Fruit fly (Drosophila melanogaster) whole organism, embryonic: Measurements from ENCODE around the gene CG17359.

Experiments
- Ada2b ChIP-seq: fragments of 200-800 bp; sonication (Bioruptor generic); IDR thresholded peaks from 2 replicates; pipeline ENCODE4 v1.3.6; 2022; ENCODE audit warnings: missing biosample characterization, missing genetic modification characterization
- B-H2 ChIP-seq: fragments of 200-800 bp; sonication (Bioruptor generic); optimal IDR thresholded peaks from 2 replicates; lab custom pipeline; 2018; ENCODE audit warnings: missing biosample characterization, mild to moderate bottlenecking, missing genetic modification characterization
- CG10366 ChIP-seq: fragments of 200-800 bp; sonication (Bioruptor generic); IDR thresholded peaks from 2 replicates; pipeline ENCODE4 v1.3.6; 2022; ENCODE audit warnings: missing biosample characterization, missing genetic modification characterization
- CG11504 ChIP-seq: fragments of 200-800 bp; sonication (Bioruptor generic); optimal IDR thresholded peaks from 3 replicates; lab custom pipeline; 2019; ENCODE audit warnings: missing biosample characterization, mild to moderate bottlenecking, missing genetic modification characterization, moderate library complexity
- CG12219 ChIP-seq: fragments of 200-800 bp; sonication (Bioruptor generic); optimal IDR thresholded peaks from 3 replicates; lab custom pipeline; 2018; ENCODE audit warnings: missing biosample characterization, mild to moderate bottlenecking, missing genetic modification characterization
- CG12659 ChIP-seq: fragments of 200-800 bp; sonication (Bioruptor generic); optimal IDR thresholded peaks from 3 replicates; lab custom pipeline; 2017; ENCODE audit warnings: mild to moderate bottlenecking, missing biosample characterization, missing genetic modification reagents, missing genetic modification characterization
- CG13296 ChIP-seq: fragments of 200-800 bp; sonication (Bioruptor generic); optimal IDR thresholded peaks from 3 replicates; lab custom pipeline; 2018; ENCODE audit warnings: missing biosample characterization, mild to moderate bottlenecking, missing genetic modification characterization
- CG14710 ChIP-seq: fragments of 200-800 bp; sonication (Bioruptor generic); optimal IDR thresholded peaks from 3 replicates; lab custom pipeline; 2019; ENCODE audit warnings: missing biosample characterization, mild to moderate bottlenecking, missing genetic modification characterization, moderate library complexity
- CG15514 ChIP-seq: fragments of 200-800 bp; sonication (Bioruptor generic); optimal IDR thresholded peaks from 3 replicates; lab custom pipeline; 2017; ENCODE audit warnings: missing biosample characterization, missing genetic modification characterization, mild to moderate bottlenecking, moderate library complexity, missing genetic modification reagents
- CG1647 ChIP-seq: fragments of 200-800 bp; sonication (Bioruptor generic); optimal IDR thresholded peaks from 3 replicates; lab custom pipeline; 2016; ENCODE audit warnings: missing biosample characterization, missing genetic modification characterization
- CG17568 ChIP-seq: fragments of 200-800 bp; sonication (Bioruptor generic); optimal IDR thresholded peaks from 2 replicates; lab custom pipeline; 2018; ENCODE audit warnings: missing biosample characterization, mild to moderate bottlenecking, missing genetic modification characterization, moderate library complexity
- CG17612 ChIP-seq: fragments of 200-800 bp; sonication (Bioruptor generic); IDR thresholded peaks from 2 replicates; pipeline ENCODE4 v1.3.6; 2022; ENCODE audit warnings: missing biosample characterization, missing genetic modification characterization
- CG18599 ChIP-seq: fragments of 200-800 bp; sonication (Bioruptor generic); optimal IDR thresholded peaks from 3 replicates; lab custom pipeline; 2017; ENCODE audit warnings: missing biosample characterization, missing genetic modification characterization, mild to moderate bottlenecking, moderate library complexity, missing genetic modification reagents
- CG2116 ChIP-seq: fragments of 200-800 bp; sonication (Bioruptor generic); optimal IDR thresholded peaks from 3 replicates; lab custom pipeline; 2018; ENCODE audit warnings: missing biosample characterization, mild to moderate bottlenecking, missing genetic modification characterization
- CG2678 ChIP-seq: fragments of 200-800 bp; sonication (Bioruptor generic); optimal IDR thresholded peaks from 3 replicates; lab custom pipeline; 2019; ENCODE audit warnings: missing biosample characterization, mild to moderate bottlenecking, missing genetic modification characterization, moderate library complexity
- CG3995 ChIP-seq: fragments of 200-800 bp; sonication (Bioruptor generic); optimal IDR thresholded peaks from 3 replicates; lab custom pipeline; 2016; ENCODE audit warnings: missing biosample characterization, missing genetic modification characterization
- CG4730 ChIP-seq: fragments of 200-800 bp; sonication (Bioruptor generic); IDR thresholded peaks from 2 replicates; pipeline ENCODE4 v1.3.6; 2022; ENCODE audit warnings: missing biosample characterization, missing genetic modification characterization
- CG6765 ChIP-seq: fragments of 200-800 bp; sonication (Bioruptor generic); optimal IDR thresholded peaks from 3 replicates; lab custom pipeline; 2017; ENCODE audit warnings: missing biosample characterization, mild to moderate bottlenecking, missing genetic modification characterization
- CG7372 ChIP-seq: fragments of 200-800 bp; sonication (Bioruptor generic); IDR thresholded peaks from 2 replicates; pipeline ENCODE4 v1.3.6; 2022; ENCODE audit warnings: missing biosample characterization, missing genetic modification characterization
- CG8478 ChIP-seq: fragments of >200 bp; optimal IDR thresholded peaks from 2 replicates; lab custom pipeline; 2018
- CG9609 ChIP-seq: fragments of 200-800 bp; sonication (Bioruptor generic); optimal IDR thresholded peaks from 3 replicates; lab custom pipeline; 2016; ENCODE audit warnings: missing biosample characterization, missing genetic modification characterization
- CrebB ChIP-seq: fragments of 200-800 bp; sonication (Bioruptor generic); optimal IDR thresholded peaks from 3 replicates; lab custom pipeline; 2018; ENCODE audit warnings: missing biosample characterization, mild to moderate bottlenecking, missing genetic modification characterization
- D ChIP-seq, 2 experiments: fragments of 200-800 bp in 1 of 2; fragments of >200 bp in 1 of 2; sonication (Bioruptor generic) in 1 of 2; optimal IDR thresholded peaks; 2 replicates in 1 of 2; 3 replicates in 1 of 2; lab custom pipeline; 2017; ENCODE audit warnings: mild to moderate bottlenecking in 1 of 2, missing biosample characterization in 1 of 2, missing genetic modification characterization in 1 of 2, missing genetic modification reagents in 1 of 2
- Eip74EF ChIP-seq, 2 experiments: fragments of 200-800 bp in 1 of 2; fragments of >200 bp in 1 of 2; sonication (Bioruptor generic) in 1 of 2; optimal IDR thresholded peaks; 2 replicates each; lab custom pipeline; 2017 to 2019; ENCODE audit warnings: missing biosample characterization in 2 of 2, missing genetic modification characterization in 2 of 2, mild to moderate bottlenecking in 1 of 2, moderate library complexity in 1 of 2
- Ets65A ChIP-seq: fragments of 200-800 bp; sonication (Bioruptor generic); peaks from one replicate; lab custom pipeline; 2016; ENCODE audit warnings: missing biosample characterization, missing genetic modification characterization
- Ets97D ChIP-seq: fragments of 200-800 bp; sonication (Bioruptor generic); optimal IDR thresholded peaks from 3 replicates; lab custom pipeline; 2016; ENCODE audit warnings: missing biosample characterization, missing genetic modification characterization
- Lim3 ChIP-seq: fragments of 200-800 bp; sonication (Bioruptor generic); IDR thresholded peaks from 2 replicates; pipeline ENCODE4 v1.3.6; 2022; ENCODE audit warnings: missing biosample characterization, missing genetic modification characterization
- MBD-R2 ChIP-seq: fragments of 200-800 bp; sonication (Bioruptor generic); IDR thresholded peaks from 2 replicates; pipeline ENCODE4 v1.3.6; 2022; ENCODE audit warnings: missing biosample characterization, missing genetic modification characterization
- Mes4 ChIP-seq: fragments of 200-800 bp; sonication (Bioruptor generic); optimal IDR thresholded peaks from 2 replicates; lab custom pipeline; 2016; ENCODE audit warnings: missing biosample characterization, missing genetic modification characterization
- Side ChIP-seq: fragments of 200-800 bp; sonication (Bioruptor generic); optimal IDR thresholded peaks from 2 replicates; lab custom pipeline; 2016; ENCODE audit warnings: missing biosample characterization, missing genetic modification characterization
- Sin3A ChIP-seq: fragments of >200 bp; optimal IDR thresholded peaks from 2 replicates; lab custom pipeline; 2018
- Sry-δ ChIP-seq: fragments of 200-800 bp; sonication (Bioruptor generic); optimal IDR thresholded peaks from 2 replicates; lab custom pipeline; 2016; ENCODE audit warnings: missing biosample characterization, missing genetic modification characterization
- Xrp1 ChIP-seq: fragments of 200-800 bp; sonication (Bioruptor generic); IDR thresholded peaks from 2 replicates; pipeline ENCODE4 v1.3.6; 2022; ENCODE audit warnings: missing biosample characterization, missing genetic modification characterization
- al ChIP-seq: fragments of 200-800 bp; sonication (Bioruptor generic); IDR thresholded peaks from 2 replicates; pipeline ENCODE4 v1.3.6; 2022; ENCODE audit warnings: missing biosample characterization, missing genetic modification characterization
- aop ChIP-seq: fragments of 200-800 bp; sonication (Bioruptor generic); IDR thresholded peaks from 2 replicates; pipeline ENCODE4 v1.3.6; 2022; ENCODE audit warnings: missing biosample characterization, missing genetic modification characterization
- ase ChIP-seq: fragments of 200-800 bp; sonication (Bioruptor generic); IDR thresholded peaks from 3 replicates; pipeline ENCODE4 v1.3.6; 2022; ENCODE audit warnings: missing biosample characterization, missing genetic modification characterization
- cato ChIP-seq: fragments of 200-800 bp; sonication (Bioruptor generic); optimal IDR thresholded peaks from 2 replicates; lab custom pipeline; 2016; ENCODE audit warnings: missing biosample characterization, missing genetic modification characterization, borderline replicate concordance
- chinmo ChIP-seq: fragments of 200-800 bp; sonication (Bioruptor generic); IDR thresholded peaks from 4 replicates; pipeline ENCODE4 v1.3.6; 2022; ENCODE audit warnings: missing biosample characterization, missing genetic modification characterization; ENCODE audit not compliant: partially characterized antibody
- dysf ChIP-seq: fragments of 200-800 bp; sonication (Bioruptor generic); IDR thresholded peaks from 3 replicates; pipeline ENCODE4 v1.3.6; 2022; ENCODE audit warnings: missing biosample characterization, missing genetic modification characterization
- fd102C ChIP-seq: fragments of 200-800 bp; sonication (Bioruptor generic); optimal IDR thresholded peaks from 2 replicates; lab custom pipeline; 2018; ENCODE audit warnings: missing biosample characterization, mild to moderate bottlenecking, missing genetic modification characterization, moderate library complexity
- lola ChIP-seq, 3 experiments: fragments of >200 bp in 2 of 3; fragments of 200-800 bp in 1 of 3; sonication (Bioruptor generic) in 1 of 3; optimal IDR thresholded peaks; 2 replicates each; lab custom pipeline; 2017 to 2019; ENCODE audit warnings: missing biosample characterization in 3 of 3, missing genetic modification characterization in 3 of 3, mild to moderate bottlenecking in 1 of 3, moderate library complexity in 1 of 3
- maf-S ChIP-seq: fragments of 200-800 bp; sonication (Bioruptor generic); optimal IDR thresholded peaks from 2 replicates; lab custom pipeline; 2016; ENCODE audit warnings: missing biosample characterization, missing genetic modification characterization
- nerfin-1 ChIP-seq: fragments of 200-800 bp; sonication (Bioruptor generic); optimal IDR thresholded peaks from 3 replicates; lab custom pipeline; 2019; ENCODE audit warnings: missing biosample characterization, mild to moderate bottlenecking, missing genetic modification characterization, moderate library complexity
- sd ChIP-seq: fragments of 200-800 bp; sonication (Bioruptor generic); optimal IDR thresholded peaks from 3 replicates; lab custom pipeline; 2018; ENCODE audit warnings: missing biosample characterization, mild to moderate bottlenecking, missing genetic modification characterization, moderate library complexity
- sob ChIP-seq: fragments of 200-800 bp; sonication (Bioruptor generic); IDR thresholded peaks from 2 replicates; pipeline ENCODE4 v1.3.6; 2022; ENCODE audit warnings: missing biosample characterization, missing genetic modification characterization
- tll ChIP-seq, 2 experiments: fragments of 200-800 bp in 1 of 2; fragments of >200 bp in 1 of 2; sonication (Bioruptor generic) in 1 of 2; optimal IDR thresholded peaks; 2 replicates each; lab custom pipeline; 2017 to 2019; ENCODE audit warnings: missing biosample characterization in 2 of 2, missing genetic modification characterization in 2 of 2, mild to moderate bottlenecking in 1 of 2, moderate library complexity in 1 of 2
- zen ChIP-seq: fragments of 200-800 bp; sonication (Bioruptor generic); optimal IDR thresholded peaks from 3 replicates; lab custom pipeline; 2018; ENCODE audit warnings: missing biosample characterization, mild to moderate bottlenecking, missing genetic modification characterization, moderate library complexity

The CG17359 gene

dm6 chr3L:14028485-14029384 is 29.7 kb upstream of the CG17359 start, which contains the start of gene Ptip (continued):
- peak; percentile 91 for TF ChIP-seq CG2116
- no peak for TF ChIP-seq aop
- no peak for TF ChIP-seq sd (tag; lab: Kevin White, UChicago)
- TF ChIP-seq CG14710 (tag; lab: Kevin White, UChicago): peak; percentile 79
- TF ChIP-seq B-H2 (GFP tag; lab: Kevin White, UChicago): peak; percentile 56
- peak; percentile 99 for TF ChIP-seq Sry-δ (GFP tag; lab: Kevin White, UChicago)
- TF ChIP-seq CG12659 (GFP tag; lab: Kevin White, UChicago): peak; percentile 52
- TF ChIP-seq CG8478: peak; percentile 71
- peak; percentile 22 for TF ChIP-seq CG6765 (GFP tag; lab: Kevin White, UChicago)
- peak; percentile 33 for TF ChIP-seq nerfin-1 (tag; lab: Kevin White, UChicago)
- 0 out of 3 replicates have a peak, but pooled peaks have one; percentile 9 for TF ChIP-seq ase (GFP tag; lab: Robert Waterston, UW)
- no peak for TF ChIP-seq Eip74EF (GFP tag; optimal IDR thresholded peaks at IDR 0.05; lab: Kevin White, UChicago)
- no peak for TF ChIP-seq Lim3 (GFP tag; lab: Robert Waterston, UW)
- TF ChIP-seq dysf (GFP tag; lab: Robert Waterston, UW): peak; percentile 32; the same call in 1 of the 3 replicates
- TF ChIP-seq CG13296 (GFP tag; lab: Kevin White, UChicago): peak; percentile 42
- TF ChIP-seq CG11504: no peak
- TF ChIP-seq Ets97D: peak; percentile 75
- TF ChIP-seq MBD-R2: peak; percentile 75
- TF ChIP-seq zen (tag; lab: Kevin White, UChicago): peak; percentile 91
- peak in 1 of 3 experiments; percentile 5 for TF ChIP-seq lola (GFP tag; optimal IDR thresholded peaks at IDR 0.05; lab: Kevin White, UChicago)
- peak; percentile 75 for TF ChIP-seq Ets65A (GFP tag; lab: Kevin White, UChicago)
- peak; percentile 3 for TF ChIP-seq maf-S (GFP tag; lab: Kevin White, UChicago)
- TF ChIP-seq CrebB (tag; lab: Kevin White, UChicago): peak; percentile 48
- peak; percentile 55 for TF ChIP-seq CG3995 (GFP tag; lab: Kevin White, UChicago)
- no peak for TF ChIP-seq Mes4 (GFP tag; lab: Kevin White, UChicago)
- TF ChIP-seq tll (GFP tag; optimal IDR thresholded peaks at IDR 0.05; lab: Kevin White, UChicago): peak in 1 of 2 experiments; percentile 25
- TF ChIP-seq Xrp1 (GFP tag; lab: Robert Waterston, UW): peak; percentile 44; the same call in 1 of the 2 replicates
- no peak for TF ChIP-seq fd102C
- no peak for TF ChIP-seq CG17568
- peak; percentile 4 for TF ChIP-seq CG1647 (GFP tag; lab: Kevin White, UChicago)
- TF ChIP-seq CG17612 (GFP tag; lab: Robert Waterston, UW): no peak
- peak; percentile 35 for TF ChIP-seq Side (GFP tag; lab: Kevin White, UChicago)
- TF ChIP-seq CG7372 (GFP tag; lab: Robert Waterston, UW): no peak
- peak; percentile 49 for TF ChIP-seq CG12219 (GFP tag; lab: Kevin White, UChicago)
- TF ChIP-seq CG15514 (GFP tag; lab: Kevin White, UChicago): peak; percentile 27
- 0 out of 2 replicates have a peak, but pooled peaks have one; percentile 19 for TF ChIP-seq Ada2b (GFP tag; lab: Robert Waterston, UW)
- peak; percentile 1 for TF ChIP-seq CG9609 (GFP tag; lab: Kevin White, UChicago)
- TF ChIP-seq sob (GFP tag; lab: Robert Waterston, UW): peak; percentile 31; the same call in 1 of the 2 replicates
- TF ChIP-seq CG18599 (GFP tag; lab: Kevin White, UChicago): no peak
- peak; percentile 86 for TF ChIP-seq Sin3A (lab: Kevin White, UChicago)
- peak; percentile 40 for TF ChIP-seq D (optimal IDR thresholded peaks at IDR 0.05; lab: Kevin White, UChicago)
- TF ChIP-seq D (GFP tag; optimal IDR thresholded peaks at IDR 0.05; lab: Kevin White, UChicago): no peak
- no peak for TF ChIP-seq al (GFP tag; lab: Robert Waterston, UW)
- no peak for TF ChIP-seq CG2678 (tag; lab: Kevin White, UChicago)
- TF ChIP-seq CG10366 (GFP tag; lab: Robert Waterston, UW): peak; percentile 75
- TF ChIP-seq CG4730 (GFP tag; lab: Robert Waterston, UW): no peak; the same call in 1 of the 2 replicates
- no peak for TF ChIP-seq cato (GFP tag; lab: Kevin White, UChicago)
- TF ChIP-seq chinmo (GFP tag; lab: Robert Waterston, UW): peak; percentile 91
